Comparison of ENCODE assay signal across 4 worm cellular contexts in genomic region chrX:17392182-17392581, ce11.
TF ChIP-seq lines count a peak whose summit lies in the region.

No protein-coding gene starts in this region.

TF ChIP-seq in whole organism, L2 larva, 48 proteins besides CTCF, POLR2A, EP300 and RAD21 (continues in another document):
- TF ChIP-seq fos-1 (tag; optimal IDR thresholded peaks at IDR 0.05; lab: Kevin White, UChicago) (peak; percentile 70), gmeb-1 (tag; optimal IDR thresholded peaks at IDR 0.05; lab: Kevin White, UChicago) (peak; percentile 39), peb-1 (tag; optimal IDR thresholded peaks at IDR 0.05; lab: Kevin White, UChicago) (no peak), nhr-77 (tag; optimal IDR thresholded peaks at IDR 0.05; lab: Kevin White, UChicago) (no peak), snpc-4 (tag; optimal IDR thresholded peaks at IDR 0.05; lab: Kevin White, UChicago) (peak; percentile 39), ztf-4 (tag; optimal IDR thresholded peaks at IDR 0.05; lab: Kevin White, UChicago) (peak; percentile 48), zag-1 (tag; optimal IDR thresholded peaks at IDR 0.05; lab: Kevin White, UChicago) (peak; percentile 42), nhr-10 (tag; optimal IDR thresholded peaks at IDR 0.05; lab: Kevin White, UChicago) (no peak), ceh-16 (tag; optimal IDR thresholded peaks at IDR 0.05; lab: Kevin White, UChicago) (peak; percentile 1), unc-55 (GFP tag; optimal IDR thresholded peaks at IDR 0.05; lab: Kevin White, UChicago) (peak; percentile 86), nhr-25 (tag; optimal IDR thresholded peaks at IDR 0.05; lab: Kevin White, UChicago) (peak; percentile 68), nhr-6 (tag; optimal IDR thresholded peaks at IDR 0.05; lab: Kevin White, UChicago) (peak; percentile 25), C34F6.9 (tag; optimal IDR thresholded peaks at IDR 0.05; lab: Kevin White, UChicago) (peak; percentile 85), nhr-11 (tag; optimal IDR thresholded peaks at IDR 0.05; lab: Kevin White, UChicago) (no peak), lin-13 (GFP tag; optimal IDR thresholded peaks at IDR 0.05; lab: Kevin White, UChicago) (peak; percentile 68), sma-9 (GFP tag; optimal IDR thresholded peaks at IDR 0.05; lab: Kevin White, UChicago) (peak; percentile 85), sma-9 (tag; optimal IDR thresholded peaks at IDR 0.05; lab: Kevin White, UChicago) (no peak), sma-3 (GFP tag; optimal IDR thresholded peaks at IDR 0.05; lab: Kevin White, UChicago) (peak; percentile 80), elt-1 (tag; optimal IDR thresholded peaks at IDR 0.05; lab: Kevin White, UChicago) (no peak), mdl-1 (tag; optimal IDR thresholded peaks at IDR 0.05; lab: Kevin White, UChicago) (peak in 1 of 2 experiments; percentile 24), nhr-129 (tag; optimal IDR thresholded peaks at IDR 0.05; lab: Kevin White, UChicago) (peak; percentile 83), ama-1 (optimal IDR thresholded peaks at IDR 0.05; lab: Kevin White, UChicago) (no peak), egl-27 (tag; optimal IDR thresholded peaks at IDR 0.05; lab: Kevin White, UChicago) (no peak)

TF ChIP-seq in whole organism, L4 larva, 104 proteins besides CTCF, POLR2A, EP300 and RAD21 (continues in another document):
- TF ChIP-seq rbr-2 (tag; optimal IDR thresholded peaks at IDR 0.05; lab: Kevin White, UChicago) (peak; percentile 75), mxl-3 (GFP tag; optimal IDR thresholded peaks at IDR 0.05; lab: Kevin White, UChicago) (peak; percentile 66), mes-2 (tag; optimal IDR thresholded peaks at IDR 0.05; lab: Kevin White, UChicago; ENCODE audit: poor library complexity, severe bottlenecking) (peak; percentile 81), nhr-11 (tag; optimal IDR thresholded peaks at IDR 0.05; lab: Kevin White, UChicago) (peak; percentile 61), D1046.2 (GFP tag; IDR thresholded peaks at IDR 0.05; lab: Robert Waterston, UW) (no peak), Y105C5A.15 (GFP tag; IDR thresholded peaks at IDR 0.05; lab: Robert Waterston, UW) (no peak), pqm-1 (tag; optimal IDR thresholded peaks at IDR 0.05; lab: Kevin White, UChicago) (peak; percentile 37), dmd-6 (GFP tag; IDR thresholded peaks at IDR 0.05; lab: Robert Waterston, UW) (peak; percentile 70), F49E8.2 (tag; optimal IDR thresholded peaks at IDR 0.05; lab: Kevin White, UChicago; ENCODE audit: borderline replicate concordance) (no peak), vab-7 (GFP tag; IDR thresholded peaks at IDR 0.05; lab: Robert Waterston, UW) (no peak), mdl-1 (tag; optimal IDR thresholded peaks at IDR 0.05; lab: Kevin White, UChicago) (peak in 1 of 2 experiments; percentile 70), nhr-77 (tag; optimal IDR thresholded peaks at IDR 0.05; lab: Kevin White, UChicago) (peak; percentile 52), lin-1 (GFP tag; IDR thresholded peaks at IDR 0.05; lab: Robert Waterston, UW) (peak; percentile 54; the same call in 1 of the 2 replicates), mep-1 (tag; optimal IDR thresholded peaks at IDR 0.05; lab: Kevin White, UChicago) (peak; percentile 88), T26A8.4 (GFP tag; IDR thresholded peaks at IDR 0.05; lab: Robert Waterston, UW) (0 out of 2 replicates have a peak, but pooled peaks have one; percentile 18), ZK337.2 (GFP tag; IDR thresholded peaks at IDR 0.05; lab: Robert Waterston, UW) (no peak), lin-38 (GFP tag; IDR thresholded peaks at IDR 0.05; lab: Robert Waterston, UW) (peak; percentile 96), hmg-1.1 (GFP tag; IDR thresholded peaks at IDR 0.05; lab: Robert Waterston, UW) (peak; percentile 80), daf-16 (GFP tag; optimal IDR thresholded peaks at IDR 0.05; lab: Kevin White, UChicago) (peak in 1 of 2 experiments; percentile 33), daf-16 (tag; optimal IDR thresholded peaks at IDR 0.05; lab: Kevin White, UChicago) (peak; percentile 55), dve-1 (tag; optimal IDR thresholded peaks at IDR 0.05; lab: Kevin White, UChicago; ENCODE audit: insufficient read depth) (peak; percentile 74), unc-62 (GFP tag; optimal IDR thresholded peaks at IDR 0.05 in 1 of 2; lab: Kevin White, UChicago) (peak in 1 of 2 experiments; percentile 76), unc-62 (tag; optimal IDR thresholded peaks at IDR 0.05; lab: Kevin White, UChicago) (no peak)

TF ChIP-seq in whole organism, late embryonic, 69 proteins besides CTCF, POLR2A, EP300 and RAD21 (continues in another document):
- no peak for TF ChIP-seq tbx-7 (tag; optimal IDR thresholded peaks at IDR 0.05; lab: Kevin White, UChicago)
- no peak for TF ChIP-seq sox-2 (GFP tag; IDR thresholded peaks at IDR 0.05; lab: Robert Waterston, UW)
- TF ChIP-seq unc-55 (GFP tag; optimal IDR thresholded peaks at IDR 0.05; lab: Kevin White, UChicago) = peak; percentile 43
- peak; percentile 91 for TF ChIP-seq unc-42 (tag; optimal IDR thresholded peaks at IDR 0.05; lab: Kevin White, UChicago)
- no peak for TF ChIP-seq Y22D7AL.16 (tag; optimal IDR thresholded peaks at IDR 0.05; lab: Kevin White, UChicago)
- no peak for TF ChIP-seq lin-11 (tag; optimal IDR thresholded peaks at IDR 0.05; lab: Kevin White, UChicago)
- no peak for TF ChIP-seq hlh-8 (tag; optimal IDR thresholded peaks at IDR 0.05; lab: Kevin White, UChicago)
- no peak for TF ChIP-seq eyg-1 (tag; optimal IDR thresholded peaks at IDR 0.05; lab: Kevin White, UChicago)
- no peak for TF ChIP-seq nhr-232 (tag; optimal IDR thresholded peaks at IDR 0.05; lab: Kevin White, UChicago)
- TF ChIP-seq elt-2 (tag; optimal IDR thresholded peaks at IDR 0.05; lab: Kevin White, UChicago) = no peak
- TF ChIP-seq hlh-6 (tag; optimal IDR thresholded peaks at IDR 0.05; lab: Kevin White, UChicago) = no peak
- TF ChIP-seq odd-2 (tag; optimal IDR thresholded peaks at IDR 0.05; lab: Kevin White, UChicago) = no peak
- TF ChIP-seq ceh-9 (tag; optimal IDR thresholded peaks at IDR 0.05; lab: Kevin White, UChicago) = no peak
- TF ChIP-seq ceh-31 (tag; optimal IDR thresholded peaks at IDR 0.05; lab: Kevin White, UChicago) = peak; percentile 72
- no peak for TF ChIP-seq unc-3 (GFP tag; conservative IDR thresholded peaks at IDR 0.05; lab: Robert Waterston, UW)
- TF ChIP-seq unc-3 (tag; optimal IDR thresholded peaks at IDR 0.05; lab: Kevin White, UChicago) = no peak
- TF ChIP-seq sdc-2 (tag; optimal IDR thresholded peaks at IDR 0.05; lab: Kevin White, UChicago) = peak; percentile 75
- TF ChIP-seq ceh-19 (GFP tag; optimal IDR thresholded peaks at IDR 0.05; lab: Kevin White, UChicago) = no peak
- peak; percentile 21 for TF ChIP-seq ceh-34 (tag; optimal IDR thresholded peaks at IDR 0.05; lab: Kevin White, UChicago)
- TF ChIP-seq ttx-3 (tag; optimal IDR thresholded peaks at IDR 0.05; lab: Kevin White, UChicago) = no peak
- TF ChIP-seq ets-4 (tag; optimal IDR thresholded peaks at IDR 0.05; lab: Kevin White, UChicago) = no peak
- no peak for TF ChIP-seq K02D7.2 (tag; optimal IDR thresholded peaks at IDR 0.05; lab: Kevin White, UChicago)
- TF ChIP-seq che-1 (tag; optimal IDR thresholded peaks at IDR 0.05; lab: Kevin White, UChicago) = no peak
- TF ChIP-seq ceh-18 (tag; optimal IDR thresholded peaks at IDR 0.05; lab: Kevin White, UChicago) = peak; percentile 56
- TF ChIP-seq ama-1 (optimal IDR thresholded peaks at IDR 0.05; lab: Kevin White, UChicago) = no peak
- TF ChIP-seq pha-2 (tag; optimal IDR thresholded peaks at IDR 0.05; lab: Kevin White, UChicago) = no peak
- TF ChIP-seq ceh-45 (GFP tag; IDR thresholded peaks at IDR 0.05; lab: Robert Waterston, UW) = no peak

TF ChIP-seq in whole organism, mixed stage, embryonic, 35 proteins besides CTCF, POLR2A, EP300 and RAD21:
- TF ChIP-seq cnd-1 (tag; optimal IDR thresholded peaks at IDR 0.05; lab: Kevin White, UChicago) = peak; percentile 2
- TF ChIP-seq ceh-83 (GFP tag; optimal IDR thresholded peaks at IDR 0.05; lab: Kevin White, UChicago) = no peak
- TF ChIP-seq lsy-2 (tag; optimal IDR thresholded peaks at IDR 0.05; lab: Kevin White, UChicago) = peak; percentile 49
- TF ChIP-seq nhr-76 (tag; optimal IDR thresholded peaks at IDR 0.05; lab: Kevin White, UChicago) = no peak
- TF ChIP-seq lin-13 (tag; optimal IDR thresholded peaks at IDR 0.05; lab: Kevin White, UChicago) = peak; percentile 74
- peak; percentile 74 for TF ChIP-seq hlh-1 (tag; optimal IDR thresholded peaks at IDR 0.05; lab: Kevin White, UChicago)
- TF ChIP-seq mep-1 (tag; optimal IDR thresholded peaks at IDR 0.05; lab: Kevin White, UChicago) = peak; percentile 94
- TF ChIP-seq sptf-1 (tag; optimal IDR thresholded peaks at IDR 0.05; lab: Kevin White, UChicago) = peak; percentile 28
- no peak for TF ChIP-seq unc-39 (tag; optimal IDR thresholded peaks at IDR 0.05; lab: Kevin White, UChicago)
- TF ChIP-seq nhr-237 (tag; optimal IDR thresholded peaks at IDR 0.05; lab: Kevin White, UChicago) = peak; percentile 62
- TF ChIP-seq ceh-39 (tag; optimal IDR thresholded peaks at IDR 0.05; lab: Kevin White, UChicago) = no peak
- no peak for TF ChIP-seq lin-32 (GFP tag; optimal IDR thresholded peaks at IDR 0.05; lab: Kevin White, UChicago)
- no peak for TF ChIP-seq M03D4.4 (tag; optimal IDR thresholded peaks at IDR 0.05; lab: Kevin White, UChicago)
- TF ChIP-seq ces-1 (GFP tag; optimal IDR thresholded peaks at IDR 0.05; lab: Kevin White, UChicago) = peak; percentile 91
- TF ChIP-seq pha-4 (tag; optimal IDR thresholded peaks at IDR 0.05; lab: Kevin White, UChicago) = peak; percentile 79
- no peak for TF ChIP-seq nhr-28 (tag; optimal IDR thresholded peaks at IDR 0.05; lab: Kevin White, UChicago)
- TF ChIP-seq unc-62 (GFP tag; optimal IDR thresholded peaks at IDR 0.05; lab: Kevin White, UChicago) = no peak
- TF ChIP-seq unc-120 (tag; optimal IDR thresholded peaks at IDR 0.05; lab: Kevin White, UChicago; ENCODE audit: poor library complexity, severe bottlenecking) = peak; percentile 49
- TF ChIP-seq ztf-11 (tag; optimal IDR thresholded peaks at IDR 0.05; lab: Kevin White, UChicago) = no peak
TF ChIP-seq in whole organism, mixed stage, embryonic: peak in this region for 10.
